Worm (Caenorhabditis elegans) whole organism, late embryonic: ENCODE measurements around the gene fbxa-73.

Source experiments
- F13H6.1 ChIP-seq: sonication (generic microtip); optimal IDR thresholded peaks from 2 replicates; lab custom pipeline; 2016; ENCODE audit warnings: missing genetic modification characterization, missing compliant biosample characterization
- ceh-19 ChIP-seq: fragments of 200-800 bp; sonication (Bioruptor generic); optimal IDR thresholded peaks from 2 replicates; lab custom pipeline; 2018; ENCODE audit warnings: mild to moderate bottlenecking, missing genetic modification characterization, missing compliant biosample characterization
- ceh-22 ChIP-seq: sonication (generic microtip); optimal IDR thresholded peaks from 2 replicates; lab custom pipeline; 2017; ENCODE audit warnings: missing biosample characterization, missing genetic modification characterization
- eyg-1 ChIP-seq: sonication (generic microtip); optimal IDR thresholded peaks from 2 replicates; lab custom pipeline; 2016; ENCODE audit warnings: missing genotype, missing genetic modification characterization, missing compliant biosample characterization
- lim-6 ChIP-seq: sonication (generic microtip); optimal IDR thresholded peaks from 2 replicates; lab custom pipeline; 2016; ENCODE audit warnings: missing genetic modification characterization, missing compliant biosample characterization

ce11 chrIII:2251348-2251747, 1.9 kb upstream of the fbxa-73 start, which contains the start of gene fbxa-7:
- TF ChIP-seq eyg-1 (tag; lab: Kevin White, UChicago) (no peak), ceh-19 (GFP tag; lab: Kevin White, UChicago) (no peak), ceh-22 (tag; lab: Kevin White, UChicago) (no peak), F13H6.1 (tag; lab: Kevin White, UChicago) (no peak), lim-6 (tag; lab: Kevin White, UChicago) (no peak)
